Fruit fly (Drosophila melanogaster) whole organism, embryonic: Measurements from ENCODE around the gene CG44040.
A peak's percentile ranks its signal among the peaks of the same experiment; 100 is the strongest.

ENCODE experiments used
- Adf1 ChIP-seq: fragments of 200-800 bp; sonication (Bioruptor generic); IDR thresholded peaks from 2 replicates; pipeline ENCODE4 v1.3.6; 2022; ENCODE audit warnings: missing biosample characterization, missing genetic modification characterization
- CG10209 ChIP-seq: fragments of 200-800 bp; sonication (Bioruptor generic); optimal IDR thresholded peaks from 3 replicates; lab custom pipeline; 2017; ENCODE audit warnings: missing biosample characterization, mild to moderate bottlenecking, missing genetic modification characterization, missing genetic modification reagents
- CG1024 ChIP-seq: fragments of 200-800 bp; sonication (Bioruptor generic); IDR thresholded peaks from 2 replicates; pipeline ENCODE4 v1.3.6; 2022; ENCODE audit warnings: missing biosample characterization, missing genetic modification characterization
- CG10431 ChIP-seq: fragments of 200-800 bp; sonication (Bioruptor generic); optimal IDR thresholded peaks from 3 replicates; lab custom pipeline; 2018; ENCODE audit warnings: missing biosample characterization, mild to moderate bottlenecking, missing genetic modification characterization
- CG10959 ChIP-seq: fragments of 200-800 bp; sonication (Bioruptor generic); IDR thresholded peaks from 2 replicates; pipeline ENCODE4 v1.3.6; 2022; ENCODE audit warnings: missing biosample characterization, missing genetic modification characterization
- CG11456 ChIP-seq: fragments of 200-800 bp; sonication (Bioruptor generic); IDR thresholded peaks from 3 replicates; pipeline ENCODE4 v1.3.6; 2022; ENCODE audit warnings: missing biosample characterization, missing genetic modification characterization
- CG12942 ChIP-seq: fragments of 200-800 bp; sonication (Bioruptor generic); optimal IDR thresholded peaks from 3 replicates; lab custom pipeline; 2016; ENCODE audit warnings: missing biosample characterization, missing genetic modification characterization
- CG13424 ChIP-seq: fragments of 200-800 bp; sonication (Bioruptor generic); optimal IDR thresholded peaks from 2 replicates; lab custom pipeline; 2019; ENCODE audit warnings: missing biosample characterization, mild to moderate bottlenecking, missing genetic modification characterization, moderate library complexity
- CG14667 ChIP-seq: fragments of 200-800 bp; sonication (Bioruptor generic); IDR thresholded peaks from 2 replicates; pipeline ENCODE4 v1.3.6; 2022; ENCODE audit warnings: missing biosample characterization, missing genetic modification characterization
- CG15073 ChIP-seq: fragments of 200-800 bp; sonication (Bioruptor generic); optimal IDR thresholded peaks from 2 replicates; lab custom pipeline; 2016; ENCODE audit warnings: missing biosample characterization, missing genetic modification characterization
- CG16815 ChIP-seq: fragments of 200-800 bp; sonication (Bioruptor generic); optimal IDR thresholded peaks from 3 replicates; lab custom pipeline; 2017; ENCODE audit warnings: missing biosample characterization, mild to moderate bottlenecking, missing genetic modification characterization
- CG17612 ChIP-seq: fragments of 200-800 bp; sonication (Bioruptor generic); IDR thresholded peaks from 2 replicates; pipeline ENCODE4 v1.3.6; 2022; ENCODE audit warnings: missing biosample characterization, missing genetic modification characterization
- CG2129 ChIP-seq: fragments of 200-800 bp; sonication (Bioruptor generic); IDR thresholded peaks from 2 replicates; pipeline ENCODE4 v1.3.6; 2022; ENCODE audit warnings: missing biosample characterization, missing genetic modification characterization; ENCODE audit not compliant: partially characterized antibody
- CG2712 ChIP-seq: fragments of 200-800 bp; optimal IDR thresholded peaks from 3 replicates; lab custom pipeline; 2019; ENCODE audit warnings: missing biosample characterization, mild to moderate bottlenecking, missing genetic modification characterization, moderate library complexity
- CG3726 ChIP-seq: fragments of 200-800 bp; sonication (Bioruptor generic); IDR thresholded peaks from 3 replicates; pipeline ENCODE4, ENCODE4 v1.3.6; 2022; ENCODE audit warnings: missing biosample characterization, missing genetic modification characterization
- CG8089 ChIP-seq: fragments of 200-800 bp; sonication (Bioruptor generic); optimal IDR thresholded peaks from 3 replicates; lab custom pipeline; 2016; ENCODE audit warnings: missing biosample characterization, missing genetic modification characterization
- CG8359 ChIP-seq: fragments of 200-800 bp; sonication (Bioruptor generic); optimal IDR thresholded peaks from 2 replicates; lab custom pipeline; 2017; ENCODE audit warnings: missing biosample characterization, mild to moderate bottlenecking, missing genetic modification characterization, borderline replicate concordance
- CG9609 ChIP-seq: fragments of 200-800 bp; sonication (Bioruptor generic); optimal IDR thresholded peaks from 3 replicates; lab custom pipeline; 2016; ENCODE audit warnings: missing biosample characterization, missing genetic modification characterization
- Drgx ChIP-seq: fragments of 200-800 bp; sonication (Bioruptor generic); IDR thresholded peaks from 2 replicates; pipeline ENCODE4 v1.3.6; 2022; ENCODE audit warnings: missing biosample characterization, missing genetic modification characterization
- HLH54F ChIP-seq: fragments of 200-800 bp; sonication (Bioruptor generic); optimal IDR thresholded peaks from 3 replicates; lab custom pipeline; 2016; ENCODE audit warnings: missing biosample characterization, missing genetic modification characterization
- Hmr ChIP-seq: fragments of 200-800 bp; sonication (Bioruptor generic); optimal IDR thresholded peaks from 3 replicates; lab custom pipeline; 2017; ENCODE audit warnings: mild to moderate bottlenecking, missing biosample characterization, missing genetic modification reagents, missing genetic modification characterization
- Med ChIP-seq: fragments of 200-800 bp; sonication (Bioruptor generic); peaks from one replicate; lab custom pipeline; 2016; ENCODE audit warnings: missing biosample characterization, missing genetic modification characterization, mild to moderate bottlenecking, inconsistent platforms, moderate library complexity
- Nf-YB ChIP-seq: fragments of 200-800 bp; sonication (Bioruptor generic); optimal IDR thresholded peaks from 3 replicates; lab custom pipeline; 2019; ENCODE audit warnings: missing biosample characterization, mild to moderate bottlenecking, missing genetic modification characterization, moderate library complexity
- Rfx ChIP-seq: fragments of 200-800 bp; sonication (Bioruptor generic); IDR thresholded peaks from 2 replicates; pipeline ENCODE4 v1.3.6; 2022; ENCODE audit warnings: missing biosample characterization, missing genetic modification characterization
- Scr ChIP-seq: fragments of 200-800 bp; sonication (Bioruptor generic); IDR thresholded peaks from 2 replicates; pipeline ENCODE4 v1.3.6; 2022; ENCODE audit warnings: missing biosample characterization, missing genetic modification characterization; ENCODE audit not compliant: partially characterized antibody
- ab ChIP-seq: fragments of 200-800 bp; sonication (Bioruptor generic); optimal IDR thresholded peaks from 2 replicates; lab custom pipeline; 2016; ENCODE audit warnings: missing biosample characterization, missing genetic modification characterization
- abd-A ChIP-seq: fragments of 200-800 bp; sonication (Bioruptor generic); optimal IDR thresholded peaks from 3 replicates; lab custom pipeline; 2019; ENCODE audit warnings: missing biosample characterization, mild to moderate bottlenecking, missing genetic modification characterization, moderate library complexity
- ap ChIP-seq: fragments of 200-800 bp; sonication (Bioruptor generic); IDR thresholded peaks from 2 replicates; pipeline ENCODE4 v1.3.6; 2022; ENCODE audit warnings: missing biosample characterization, missing genetic modification characterization
- chinmo ChIP-seq: fragments of 200-800 bp; sonication (Bioruptor generic); IDR thresholded peaks from 4 replicates; pipeline ENCODE4 v1.3.6; 2022; ENCODE audit warnings: missing biosample characterization, missing genetic modification characterization; ENCODE audit not compliant: partially characterized antibody
- chm ChIP-seq: fragments of 200-800 bp; sonication (Bioruptor generic); IDR thresholded peaks from 2 replicates; pipeline ENCODE4 v1.3.6; 2022; ENCODE audit warnings: missing biosample characterization, missing genetic modification characterization
- gcm2 ChIP-seq: fragments of 200-800 bp; sonication (Bioruptor generic); optimal IDR thresholded peaks from 2 replicates; lab custom pipeline; 2016; ENCODE audit warnings: missing biosample characterization, missing genetic modification characterization
- grau ChIP-seq: fragments of 200-800 bp; optimal IDR thresholded peaks from 3 replicates; lab custom pipeline; 2019; ENCODE audit warnings: missing biosample characterization, mild to moderate bottlenecking, missing genetic modification characterization, moderate library complexity
- jing ChIP-seq: fragments of 200-800 bp; sonication (Bioruptor generic); optimal IDR thresholded peaks from 2 replicates; lab custom pipeline; 2018; ENCODE audit warnings: missing biosample characterization, mild to moderate bottlenecking, missing genetic modification characterization
- lola ChIP-seq, 3 experiments: fragments of >200 bp in 2 of 3; fragments of 200-800 bp in 1 of 3; sonication (Bioruptor generic) in 1 of 3; optimal IDR thresholded peaks; 2 replicates each; lab custom pipeline; 2017 to 2019; ENCODE audit warnings: missing biosample characterization in 3 of 3, missing genetic modification characterization in 3 of 3, mild to moderate bottlenecking in 1 of 3, moderate library complexity in 1 of 3
- repo ChIP-seq: fragments of 200-800 bp; sonication (Bioruptor generic); optimal IDR thresholded peaks from 2 replicates; lab custom pipeline; 2016; ENCODE audit warnings: missing biosample characterization, missing genetic modification characterization
- seq ChIP-seq: fragments of 200-800 bp; sonication (Bioruptor generic); IDR thresholded peaks from 2 replicates; pipeline ENCODE4 v1.3.6; 2022; ENCODE audit warnings: missing biosample characterization, missing genetic modification characterization
- sna ChIP-seq: fragments of 200-800 bp; sonication (Bioruptor generic); IDR thresholded peaks from 2 replicates; pipeline ENCODE4 v1.3.6; 2022; ENCODE audit warnings: missing biosample characterization, missing genetic modification characterization; ENCODE audit not compliant: partially characterized antibody
- stc ChIP-seq: fragments of 200-800 bp; sonication (Bioruptor generic); IDR thresholded peaks from 2 replicates; pipeline ENCODE4 v1.3.6; 2022; ENCODE audit warnings: missing biosample characterization, missing genetic modification characterization
- trh ChIP-seq: fragments of 200-800 bp; sonication (Bioruptor generic); optimal IDR thresholded peaks from 2 replicates; lab custom pipeline; 2016; ENCODE audit warnings: missing biosample characterization, missing genetic modification characterization
- tx ChIP-seq: fragments of 200-800 bp; sonication (Bioruptor generic); optimal IDR thresholded peaks from 2 replicates; lab custom pipeline; 2016; ENCODE audit warnings: missing biosample characterization, missing genetic modification characterization

The CG44040 gene

dm6 chr3R:15342432-15342925 is 22.3 kb downstream of the CG44040 start (continued):
- TF ChIP-seq tx (no peak), seq (no peak), gcm2 (no peak), trh (no peak), jing (GFP tag; lab: Kevin White, UChicago) (no peak), CG1024 (GFP tag; lab: Robert Waterston, UW) (no peak), chinmo (GFP tag; lab: Robert Waterston, UW) (no peak; the same call in 3 of the 4 replicates), CG10959 (0 out of 2 replicates have a peak, but pooled peaks have one; percentile 44), HLH54F (GFP tag; lab: Kevin White, UChicago) (no peak), CG17612 (no peak), CG10209 (GFP tag; lab: Kevin White, UChicago) (no peak), CG2129 (GFP tag; lab: Robert Waterston, UW) (no peak), Scr (GFP tag; lab: Robert Waterston, UW) (peak; percentile 16; the same call in 1 of the 2 replicates), stc (GFP tag; lab: Robert Waterston, UW) (peak; percentile 4; the same call in 1 of the 2 replicates), Adf1 (GFP tag; lab: Robert Waterston, UW) (no peak), CG12942 (GFP tag; lab: Kevin White, UChicago) (no peak), ap (GFP tag; lab: Robert Waterston, UW) (no peak), CG16815 (GFP tag; lab: Kevin White, UChicago) (no peak), CG11456 (GFP tag; lab: Robert Waterston, UW) (peak; percentile 56; the same call in 2 of the 3 replicates), grau (peak; percentile 93), CG14667 (peak; percentile 34; the same call in 1 of the 2 replicates), CG8089 (no peak), CG15073 (GFP tag; lab: Kevin White, UChicago) (no peak), Med (GFP tag; lab: Kevin White, UChicago) (peak; percentile 40), sna (GFP tag; lab: Robert Waterston, UW) (no peak), CG13424 (tag; lab: Kevin White, UChicago) (no peak), CG10431 (no peak), Nf-YB (GFP tag; lab: Kevin White, UChicago) (no peak), lola (GFP tag; optimal IDR thresholded peaks at IDR 0.05; lab: Kevin White, UChicago) (no peak), Hmr (GFP tag; lab: Kevin White, UChicago) (no peak), ab (GFP tag; lab: Kevin White, UChicago) (no peak), Rfx (GFP tag; lab: Robert Waterston, UW) (peak; percentile 25; the same call in 1 of the 2 replicates), abd-A (tag; lab: Kevin White, UChicago) (no peak), repo (GFP tag; lab: Kevin White, UChicago) (no peak), CG3726 (GFP tag; lab: Robert Waterston, UW) (no peak; the same call in 2 of the 3 replicates), chm (GFP tag; lab: Robert Waterston, UW) (peak; percentile 23; the same call in 1 of the 2 replicates), Drgx (peak; percentile 64), CG2712 (tag; lab: Kevin White, UChicago) (no peak), CG9609 (GFP tag; lab: Kevin White, UChicago) (no peak), CG8359 (GFP tag; lab: Kevin White, UChicago) (no peak)
